Fruit fly (Drosophila melanogaster): ENCODE data around the gene S.
A peak's percentile ranks its signal among the peaks of the same experiment; 100 is the strongest.

Gene S

DNA sequence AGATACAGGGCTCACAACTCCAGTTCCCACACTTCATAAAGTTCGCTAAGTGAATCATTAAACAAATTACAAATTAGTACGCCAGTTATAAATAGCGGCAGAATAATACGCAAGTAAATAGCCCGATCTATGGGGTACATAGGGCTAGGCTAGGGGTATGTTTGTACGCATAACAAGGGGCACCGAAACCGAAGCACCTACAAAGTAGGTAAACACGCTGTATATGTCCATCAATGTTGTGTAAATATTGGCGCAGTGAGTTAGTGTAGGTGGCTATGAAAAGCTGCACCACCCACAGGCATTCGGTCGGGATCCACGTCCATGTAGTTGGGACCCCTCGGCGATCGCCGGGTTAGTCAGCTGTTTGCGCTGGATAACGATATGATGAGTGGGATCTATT, 5.4 kb downstream of the S start (continued):
- TF ChIP-seq CG11695 (GFP tag; IDR thresholded peaks at IDR 0.05) (peak; percentile 93), pum (GFP tag; optimal IDR thresholded peaks at IDR 0.05) (peak; percentile 85), D (optimal IDR thresholded peaks at IDR 0.05) (no peak), D (GFP tag; optimal IDR thresholded peaks at IDR 0.05) (peak; percentile 96), CG7839 (tag; optimal IDR thresholded peaks at IDR 0.05) (peak; percentile 83), sqz (GFP tag; optimal IDR thresholded peaks at IDR 0.05) (peak; percentile 91), Dip3 (GFP tag; optimal IDR thresholded peaks at IDR 0.05) (peak; percentile 84), CG15601 (tag; optimal IDR thresholded peaks at IDR 0.05) (peak; percentile 98), Hmx (GFP tag; optimal IDR thresholded peaks at IDR 0.05) (peak; percentile 32), her (GFP tag; optimal IDR thresholded peaks at IDR 0.05) (peak; percentile 91), CG9876 (GFP tag; optimal IDR thresholded peaks at IDR 0.05) (peak; percentile 90), CG6854 (GFP tag; optimal IDR thresholded peaks at IDR 0.05) (peak; percentile 88), CG8359 (GFP tag; optimal IDR thresholded peaks at IDR 0.05; ENCODE audit: borderline replicate concordance) (peak; percentile 90), Xbp1 (GFP tag; optimal IDR thresholded peaks at IDR 0.05) (peak; percentile 65), CG14965 (GFP tag; optimal IDR thresholded peaks at IDR 0.05; ENCODE audit: borderline replicate concordance) (peak; percentile 91), lmd (GFP tag; IDR thresholded peaks at IDR 0.05) (peak; percentile 56), MBD-R2 (GFP tag; IDR thresholded peaks at IDR 0.05) (peak; percentile 71; the same call in 1 of the 2 replicates), bsh (GFP tag; optimal IDR thresholded peaks at IDR 0.05) (peak; percentile 30 to 95), CG32772 (GFP tag; IDR thresholded peaks at IDR 0.05) (peak; percentile 75), CG12155 (GFP tag; optimal IDR thresholded peaks at IDR 0.05) (peak; percentile 80), eyg (GFP tag; optimal IDR thresholded peaks at IDR 0.05) (peak; percentile 97), CG6813 (GFP tag; optimal IDR thresholded peaks at IDR 0.05) (peak; percentile 98), CG30020 (tag; optimal IDR thresholded peaks at IDR 0.05) (peak; percentile 54), h (optimal IDR thresholded peaks at IDR 0.05) (no peak), CG14050 (GFP tag; IDR thresholded peaks at IDR 0.05) (peak; percentile 85), dmrt99B (tag; optimal IDR thresholded peaks at IDR 0.05) (peak; percentile 86), CG10543 (GFP tag; optimal IDR thresholded peaks at IDR 0.05) (peak; percentile 95), ci (GFP tag; IDR thresholded peaks at IDR 0.05) (peak; percentile 97), Doc2 (GFP tag; IDR thresholded peaks at IDR 0.05) (no peak), Scr (GFP tag; IDR thresholded peaks at IDR 0.05; ENCODE audit: partially characterized antibody) (no peak), org-1 (GFP tag; optimal IDR thresholded peaks at IDR 0.05) (peak; percentile 96), Doc3 (GFP tag; IDR thresholded peaks at IDR 0.05; ENCODE audit: partially characterized antibody) (no peak), cato (GFP tag; optimal IDR thresholded peaks at IDR 0.05; ENCODE audit: borderline replicate concordance) (peak; percentile 87), vnd (GFP tag; IDR thresholded peaks at IDR 0.05; ENCODE audit: partially characterized antibody) (no peak), CG15011 (GFP tag; optimal IDR thresholded peaks at IDR 0.05) (peak; percentile 92), fu2 (GFP tag; optimal IDR thresholded peaks at IDR 0.05) (peak; percentile 74), Ets97D (GFP tag; optimal IDR thresholded peaks at IDR 0.05) (peak; percentile 74), dimm (GFP tag; IDR thresholded peaks at IDR 0.05) (peak; percentile 81; the same call in 1 of the 2 replicates), gce (GFP tag; IDR thresholded peaks at IDR 0.05) (peak; percentile 94), CG34422 (GFP tag; IDR thresholded peaks at IDR 0.05) (peak; percentile 42; the same call in 1 of the 3 replicates), sima (GFP tag; optimal IDR thresholded peaks at IDR 0.05) (peak; percentile 84), CG14860 (GFP tag; IDR thresholded peaks at IDR 0.05; ENCODE audit: partially characterized antibody) (no peak), HLHmδ (GFP tag; optimal IDR thresholded peaks at IDR 0.05) (peak; percentile 99), CG12299 (tag; optimal IDR thresholded peaks at IDR 0.05) (peak; percentile 92), CG42726 (GFP tag; IDR thresholded peaks at IDR 0.05; ENCODE audit: partially characterized antibody) (no peak), NC2β (GFP tag; optimal IDR thresholded peaks at IDR 0.05) (peak; percentile 95), CG4404 (GFP tag; IDR thresholded peaks at IDR 0.05) (peak; percentile 7; the same call in 1 of the 2 replicates), CG18764 (GFP tag; optimal IDR thresholded peaks at IDR 0.05) (peak; percentile 95), knrl (GFP tag; IDR thresholded peaks at IDR 0.05; ENCODE audit: partially characterized antibody) (no peak), nerfin-1 (tag; optimal IDR thresholded peaks at IDR 0.05) (peak; percentile 90), Ada2b (GFP tag; IDR thresholded peaks at IDR 0.05) (peak; percentile 78)
